Worm (Caenorhabditis elegans) whole organism, L4 larva: Measurements from ENCODE around the gene ZK228.3.
A peak's percentile ranks its signal among the peaks of the same experiment; 100 is the strongest.

Experiments
- F26F4.8 ChIP-seq: fragments of 200-800 bp; sonication (Bioruptor generic); conservative IDR thresholded peaks from 2 replicates; pipeline ENCODE4 v1.3.6; 2022; ENCODE audit warnings: missing genetic modification characterization, missing compliant biosample characterization
- F37D6.2 ChIP-seq: sonication (generic microtip); optimal IDR thresholded peaks from 2 replicates; lab custom pipeline; 2016; ENCODE audit warnings: mild to moderate bottlenecking, missing genetic modification characterization, missing compliant biosample characterization
- F44E2.7 ChIP-seq: fragments of 200-800 bp; sonication (Bioruptor generic); IDR thresholded peaks from 2 replicates; pipeline ENCODE4 v2.1.2; 2022; ENCODE audit warnings: missing genetic modification characterization, missing compliant biosample characterization
- R02D3.7 ChIP-seq: fragments of 150-350 bp; sonication (generic microtip); optimal IDR thresholded peaks from 3 replicates; lab custom pipeline; 2014; ENCODE audit warnings: missing biosample characterization, missing genetic modification characterization
- T26A8.4 ChIP-seq: fragments of 200-800 bp; sonication (Bioruptor generic); IDR thresholded peaks from 2 replicates; pipeline ENCODE4 v1.3.6; 2022; ENCODE audit warnings: missing genetic modification characterization, missing compliant biosample characterization
- Y48G9A.11 ChIP-seq: fragments of 200-800 bp; sonication (Bioruptor generic); IDR thresholded peaks from 2 replicates; pipeline ENCODE4 v1.3.6; 2022; ENCODE audit warnings: missing genetic modification reagents, missing genetic modification characterization, missing compliant biosample characterization
- Y5F2A.4 ChIP-seq: fragments of 200-800 bp; sonication (Bioruptor generic); optimal IDR thresholded peaks from 2 replicates; lab custom pipeline; 2018; ENCODE audit warnings: mild to moderate bottlenecking, missing genetic modification characterization, missing compliant biosample characterization
- Y75B8A.6 ChIP-seq: fragments of 200-800 bp; sonication (Bioruptor generic); IDR thresholded peaks from 2 replicates; pipeline ENCODE4 v1.3.6; 2022; ENCODE audit warnings: missing genetic modification reagents, missing genetic modification characterization, missing compliant biosample characterization
- ZK546.5 ChIP-seq, 2 experiments: sonication (generic microtip); optimal IDR thresholded peaks; 2 replicates each; lab custom pipeline; 2017; ENCODE audit warnings: missing biosample characterization in 2 of 2, missing genetic modification characterization in 2 of 2
- aly-2 ChIP-seq: sonication (generic microtip); optimal IDR thresholded peaks from 2 replicates; lab custom pipeline; 2018; ENCODE audit warnings: missing biosample characterization, missing genetic modification characterization
- ceh-44 ChIP-seq: fragments of 200-800 bp; sonication (Bioruptor generic); IDR thresholded peaks from 2 replicates; pipeline ENCODE4 v1.3.6; 2022; ENCODE audit warnings: missing genetic modification reagents, missing genetic modification characterization, missing compliant biosample characterization
- ceh-62 ChIP-seq: sonication (generic microtip); optimal IDR thresholded peaks from 2 replicates; lab custom pipeline; 2017; ENCODE audit warnings: missing biosample characterization, missing genetic modification characterization
- ces-1 ChIP-seq: fragments of 150-350 bp; sonication (generic microtip); optimal IDR thresholded peaks from 4 replicates; lab custom pipeline; 2014; ENCODE audit warnings: missing biosample characterization, missing genetic modification reagents, missing genetic modification characterization
- ctbp-1 ChIP-seq: fragments of 200-800 bp; sonication (Bioruptor generic); IDR thresholded peaks from 2 replicates; pipeline ENCODE4 v1.3.6; 2022; ENCODE audit warnings: missing genetic modification reagents, missing genetic modification characterization, missing compliant biosample characterization
- daf-12 ChIP-seq: fragments of 150-350 bp; optimal IDR thresholded peaks from 2 replicates; lab custom pipeline; 2014; ENCODE audit warnings: missing biosample characterization, missing genetic modification reagents, missing genetic modification characterization
- daf-8 ChIP-seq: fragments of 200-800 bp; sonication (Bioruptor generic); IDR thresholded peaks from 2 replicates; pipeline ENCODE4 v1.3.6; 2022; ENCODE audit warnings: missing genetic modification characterization, missing compliant biosample characterization
- dmd-8 ChIP-seq: fragments of 200-800 bp; sonication (Bioruptor generic); IDR thresholded peaks from 2 replicates; pipeline ENCODE4 v1.3.6; 2022; ENCODE audit warnings: missing genetic modification characterization, missing compliant biosample characterization
- duxl-1 ChIP-seq: sonication (generic microtip); optimal IDR thresholded peaks from 2 replicates; lab custom pipeline; 2016; ENCODE audit warnings: mild to moderate bottlenecking, missing genetic modification characterization, moderate library complexity, missing compliant biosample characterization; ENCODE audit not compliant: poor library complexity
- dve-1 ChIP-seq: sonication (generic microtip); optimal IDR thresholded peaks from 2 replicates; lab custom pipeline; 2017; ENCODE audit warnings: antibody characterized with exemption, mild to moderate bottlenecking, missing genetic modification characterization, missing compliant biosample characterization; ENCODE audit not compliant: insufficient read depth
- egl-27 ChIP-seq: sonication (generic microtip); optimal IDR thresholded peaks from 3 replicates; lab custom pipeline; 2017; ENCODE audit warnings: missing biosample characterization, missing genetic modification reagents, missing genetic modification characterization
- egl-43 ChIP-seq: fragments of 200-800 bp; sonication (Bioruptor generic); IDR thresholded peaks from 2 replicates; pipeline ENCODE4 v1.3.6; 2022; ENCODE audit warnings: missing genetic modification reagents, missing genetic modification characterization, missing compliant biosample characterization
- fkh-10 ChIP-seq: fragments of 150-350 bp; optimal IDR thresholded peaks from 2 replicates; lab custom pipeline; 2014; ENCODE audit warnings: missing biosample characterization, missing genetic modification reagents, missing genetic modification characterization
- hlh-11 ChIP-seq: fragments of 200-800 bp; sonication (Bioruptor generic); optimal IDR thresholded peaks from 2 replicates; lab custom pipeline; 2018; ENCODE audit warnings: mild to moderate bottlenecking, missing genetic modification characterization, missing compliant biosample characterization
- hlh-30 ChIP-seq: sonication (generic microtip); optimal IDR thresholded peaks from 2 replicates; lab custom pipeline; 2017; ENCODE audit warnings: antibody characterized with exemption, mild to moderate bottlenecking, missing genetic modification characterization, missing compliant biosample characterization; ENCODE audit not compliant: insufficient read depth
- jun-1 ChIP-seq: fragments of 150-350 bp; optimal IDR thresholded peaks from 2 replicates; lab custom pipeline; 2014; ENCODE audit warnings: missing biosample characterization, missing genetic modification reagents, missing genetic modification characterization
- lin-1 ChIP-seq: fragments of 200-800 bp; sonication (Bioruptor generic); IDR thresholded peaks from 2 replicates; pipeline ENCODE4 v1.3.6; 2022; ENCODE audit warnings: missing genetic modification reagents, missing genetic modification characterization, missing compliant biosample characterization
- lin-15B ChIP-seq: fragments of 150-350 bp; sonication (generic microtip); optimal IDR thresholded peaks from 3 replicates; lab custom pipeline; 2014; ENCODE audit warnings: missing biosample characterization, missing genetic modification characterization
- lin-29 ChIP-seq: fragments of 200-800 bp; sonication (Bioruptor generic); IDR thresholded peaks from 2 replicates; pipeline ENCODE4 v1.3.6; 2022; ENCODE audit warnings: missing genetic modification reagents, missing genetic modification characterization, missing compliant biosample characterization
- lin-38 ChIP-seq: fragments of 200-800 bp; sonication (Bioruptor generic); IDR thresholded peaks from 2 replicates; pipeline ENCODE4 v1.3.6; 2022; ENCODE audit warnings: missing genetic modification reagents, missing genetic modification characterization, missing compliant biosample characterization
- lin-39 ChIP-seq: fragments of 150-350 bp; optimal IDR thresholded peaks from 2 replicates; lab custom pipeline; 2014; ENCODE audit warnings: missing biosample characterization, missing genetic modification reagents, missing genetic modification characterization
- mdt-29 ChIP-seq: fragments of 200-800 bp; sonication (Bioruptor generic); IDR thresholded peaks from 2 replicates; pipeline ENCODE4 v1.3.6; 2022; ENCODE audit warnings: missing genetic modification reagents, missing genetic modification characterization, missing compliant biosample characterization
- mep-1 ChIP-seq: fragments of 150-350 bp; sonication (generic microtip); optimal IDR thresholded peaks from 3 replicates; lab custom pipeline; 2014; ENCODE audit warnings: missing biosample characterization, missing genetic modification characterization
- nhr-11 ChIP-seq: fragments of 150-350 bp; optimal IDR thresholded peaks from 2 replicates; lab custom pipeline; 2014; ENCODE audit warnings: missing biosample characterization, missing genetic modification characterization
- nhr-28 ChIP-seq: fragments of 150-350 bp; optimal IDR thresholded peaks from 2 replicates; lab custom pipeline; 2014; ENCODE audit warnings: missing biosample characterization, missing genetic modification characterization
- nhr-41 ChIP-seq: fragments of 200-800 bp; sonication (Bioruptor generic); IDR thresholded peaks from 2 replicates; pipeline ENCODE4 v1.3.6; 2022; ENCODE audit warnings: missing genetic modification reagents, missing genetic modification characterization, missing compliant biosample characterization
- nhr-42 ChIP-seq: fragments of 200-800 bp; sonication (Bioruptor generic); IDR thresholded peaks from 2 replicates; pipeline ENCODE4 v1.3.6; 2022; ENCODE audit warnings: missing genetic modification characterization, missing compliant biosample characterization
- nhr-48 ChIP-seq: sonication (generic microtip); optimal IDR thresholded peaks from 2 replicates; lab custom pipeline; 2016; ENCODE audit warnings: mild to moderate bottlenecking, missing genetic modification characterization, missing compliant biosample characterization
- nhr-6 ChIP-seq: fragments of 150-350 bp; optimal IDR thresholded peaks from 2 replicates; lab custom pipeline; 2014; ENCODE audit warnings: missing biosample characterization, missing genetic modification characterization
- nhr-76 ChIP-seq: fragments of 150-350 bp; optimal IDR thresholded peaks from 2 replicates; lab custom pipeline; 2014; ENCODE audit warnings: missing biosample characterization, missing genetic modification characterization
- nhr-77 ChIP-seq: fragments of 150-350 bp; optimal IDR thresholded peaks from 2 replicates; lab custom pipeline; 2014; ENCODE audit warnings: missing biosample characterization, missing genetic modification characterization
- pha-4 ChIP-seq, 2 experiments: fragments of 150-350 bp in 1 of 2; fragments of 200-800 bp in 1 of 2; sonication (Bioruptor generic) in 1 of 2; IDR thresholded peaks in 1 of 2; optimal IDR thresholded peaks in 1 of 2; 2 replicates each; pipeline versions ENCODE4 v1.3.6 to Lab custom; 2014 to 2022; ENCODE audit warnings: missing genetic modification characterization in 2 of 2, missing genetic modification reagents in 2 of 2, missing biosample characterization in 1 of 2, missing compliant biosample characterization in 1 of 2
- pqm-1 ChIP-seq: sonication (generic microtip); optimal IDR thresholded peaks from 2 replicates; lab custom pipeline; 2017; ENCODE audit warnings: missing biosample characterization, missing genetic modification characterization
- rbr-2 ChIP-seq: sonication (generic microtip); optimal IDR thresholded peaks from 2 replicates; lab custom pipeline; 2016; ENCODE audit warnings: missing genotype, missing genetic modification characterization, missing compliant biosample characterization
- saeg-2 ChIP-seq: fragments of 200-800 bp; sonication (Bioruptor generic); IDR thresholded peaks from 2 replicates; pipeline ENCODE4 v1.3.6; 2022; ENCODE audit warnings: missing genetic modification reagents, missing genetic modification characterization, missing compliant biosample characterization
- sdz-12 ChIP-seq: fragments of 200-800 bp; sonication (Bioruptor generic); optimal IDR thresholded peaks from 2 replicates; lab custom pipeline; 2018; ENCODE audit warnings: mild to moderate bottlenecking, missing genetic modification characterization, missing compliant biosample characterization
- snpc-4 ChIP-seq: fragments of 150-350 bp; optimal IDR thresholded peaks from 2 replicates; lab custom pipeline; 2014; ENCODE audit warnings: missing biosample characterization, missing genetic modification characterization
- spr-1 ChIP-seq: sonication (generic microtip); optimal IDR thresholded peaks from 2 replicates; lab custom pipeline; 2016; ENCODE audit warnings: mild to moderate bottlenecking, missing genetic modification characterization, missing compliant biosample characterization
- tag-97 ChIP-seq: fragments of 200-800 bp; sonication (Bioruptor generic); IDR thresholded peaks from 2 replicates; pipeline ENCODE4 v1.3.6; 2022; ENCODE audit warnings: missing genetic modification characterization, missing compliant biosample characterization
- unc-39 ChIP-seq: sonication (generic microtip); optimal IDR thresholded peaks from 2 replicates; lab custom pipeline; 2017; ENCODE audit warnings: missing biosample characterization, missing genetic modification characterization
- zag-1 ChIP-seq: fragments of 150-350 bp; optimal IDR thresholded peaks from 2 replicates; lab custom pipeline; 2014; ENCODE audit warnings: missing biosample characterization, missing genetic modification characterization
- zfp-3 ChIP-seq: fragments of 200-800 bp; sonication (Bioruptor generic); conservative IDR thresholded peaks from 2 replicates; pipeline ENCODE4 v1.3.6; 2022; ENCODE audit warnings: missing genetic modification reagents, missing genetic modification characterization, missing compliant biosample characterization
- ztf-11 ChIP-seq: fragments of 150-350 bp; optimal IDR thresholded peaks from 2 replicates; lab custom pipeline; 2014; ENCODE audit warnings: missing biosample characterization, missing genetic modification characterization
- ztf-7 ChIP-seq: fragments of 150-350 bp; optimal IDR thresholded peaks from 2 replicates; lab custom pipeline; 2014; ENCODE audit warnings: missing biosample characterization, missing genetic modification characterization

The ZK228.3 gene

DNA sequence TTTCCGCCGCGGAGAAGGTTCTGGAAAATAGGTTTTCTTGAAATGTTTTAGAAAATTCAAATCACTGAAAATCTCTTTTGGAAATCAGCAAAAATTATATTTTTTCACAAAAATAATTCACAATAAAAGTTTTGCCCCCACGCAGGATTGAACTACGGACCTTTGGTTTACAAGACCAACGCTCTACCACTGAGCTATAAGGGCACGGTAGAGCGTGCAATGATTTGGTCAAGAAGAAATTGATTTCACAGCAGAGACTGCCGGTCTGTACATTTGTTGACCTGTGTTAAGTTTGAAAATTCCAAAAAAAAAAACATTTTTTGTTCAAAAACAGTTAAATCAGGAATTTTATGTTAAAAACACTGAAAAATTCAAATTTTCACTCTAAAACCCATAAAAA lies 48.7 kb downstream of the ZK228.3 start (continued):
- TF ChIP-seq dmd-8 (GFP tag; lab: Robert Waterston, UW) (no peak), ceh-44 (no peak), Y48G9A.11 (no peak), nhr-11 (no peak), ceh-62 (tag; lab: Kevin White, UChicago) (no peak), lin-29 (GFP tag; lab: Robert Waterston, UW) (no peak), nhr-41 (GFP tag; lab: Robert Waterston, UW) (no peak), R02D3.7 (tag; lab: Kevin White, UChicago) (no peak), hlh-11 (tag; lab: Kevin White, UChicago) (peak; percentile 0), Y75B8A.6 (GFP tag; lab: Robert Waterston, UW) (no peak), ces-1 (GFP tag; lab: Kevin White, UChicago) (no peak), dve-1 (tag; lab: Kevin White, UChicago) (no peak), egl-43 (GFP tag; lab: Robert Waterston, UW) (peak; percentile 73), hlh-30 (tag; lab: Kevin White, UChicago) (no peak), ztf-11 (no peak), nhr-42 (no peak), lin-39 (no peak), lin-1 (0 out of 2 replicates have a peak, but pooled peaks have one; percentile 50), egl-27 (tag; lab: Kevin White, UChicago) (no peak), duxl-1 (tag; lab: Kevin White, UChicago) (peak; percentile 80), lin-38 (GFP tag; lab: Robert Waterston, UW) (no peak), ztf-7 (tag; lab: Kevin White, UChicago) (no peak), sdz-12 (no peak), F37D6.2 (tag; lab: Kevin White, UChicago) (no peak), fkh-10 (GFP tag; lab: Kevin White, UChicago) (no peak), nhr-48 (tag; lab: Kevin White, UChicago) (no peak), pqm-1 (tag; lab: Kevin White, UChicago) (no peak), aly-2 (no peak), ctbp-1 (GFP tag; lab: Robert Waterston, UW) (no peak), pha-4 (GFP tag; IDR thresholded peaks at IDR 0.05; lab: Robert Waterston, UW) (no peak; the same call in 1 of the 2 replicates), pha-4 (tag; optimal IDR thresholded peaks at IDR 0.05; lab: Kevin White, UChicago) (no peak), unc-39 (tag; lab: Kevin White, UChicago) (no peak), nhr-77 (no peak), nhr-6 (tag; lab: Kevin White, UChicago) (no peak), tag-97 (GFP tag; lab: Robert Waterston, UW) (no peak), saeg-2 (GFP tag; lab: Robert Waterston, UW) (no peak), zfp-3 (GFP tag; lab: Robert Waterston, UW) (no peak), mep-1 (tag; lab: Kevin White, UChicago) (no peak), jun-1 (tag; lab: Kevin White, UChicago) (no peak), mdt-29 (GFP tag; lab: Robert Waterston, UW) (no peak), lin-15B (tag; lab: Kevin White, UChicago) (no peak), rbr-2 (no peak), zag-1 (no peak), T26A8.4 (GFP tag; lab: Robert Waterston, UW) (no peak), Y5F2A.4 (GFP tag; lab: Kevin White, UChicago) (no peak), nhr-28 (tag; lab: Kevin White, UChicago) (no peak), daf-12 (no peak), nhr-76 (tag; lab: Kevin White, UChicago) (no peak), daf-8 (GFP tag; lab: Robert Waterston, UW) (no peak), F44E2.7 (no peak), spr-1 (tag; lab: Kevin White, UChicago) (no peak), F26F4.8 (GFP tag; lab: Robert Waterston, UW) (peak; percentile 59; the same call in 1 of the 2 replicates), ZK546.5 (tag; optimal IDR thresholded peaks at IDR 0.05; lab: Kevin White, UChicago) (no peak), snpc-4 (tag; lab: Kevin White, UChicago) (no peak)
